Fruit fly (Drosophila melanogaster) whole organism, embryonic: Measurements from ENCODE around the gene Ir67b.

Experiments used
- gfzf ChIP-seq: fragments of 200-800 bp; sonication (Bioruptor generic); optimal IDR thresholded peaks from 2 replicates; lab custom pipeline; 2016; ENCODE audit warnings: missing biosample characterization, mild to moderate bottlenecking, missing genetic modification characterization, moderate library complexity
- zf30C ChIP-seq: fragments of 200-800 bp; sonication (Bioruptor generic); optimal IDR thresholded peaks from 3 replicates; lab custom pipeline; 2018; ENCODE audit warnings: missing biosample characterization, mild to moderate bottlenecking, missing genetic modification characterization

DNA sequence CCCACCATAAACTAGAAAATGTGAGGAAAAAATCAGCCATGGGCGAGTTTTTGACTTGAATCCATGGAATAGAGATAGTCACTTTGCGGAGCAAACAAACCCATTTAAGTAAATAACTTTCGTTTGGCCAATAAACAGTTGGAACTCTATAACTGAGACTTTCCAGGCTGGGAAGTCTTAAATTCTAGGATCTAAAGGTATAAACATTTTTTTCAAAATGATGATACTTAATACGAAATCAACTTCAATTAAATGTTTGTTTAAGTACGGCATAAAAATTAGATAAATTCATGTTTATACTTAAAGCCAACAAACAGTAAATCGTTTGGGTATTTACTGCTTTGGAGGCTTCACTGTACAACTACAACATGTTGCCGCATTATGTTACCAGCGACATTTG lies 8.1 kb upstream of the Ir67b start:
- TF ChIP-seq zf30C (no peak), gfzf (no peak)
